Worm (Caenorhabditis elegans) whole organism, L4 larva: Measurements from ENCODE around the gene W02B12.12.

ENCODE experiments used
- T20F7.1 ChIP-seq: fragments of 200-800 bp; sonication (Bioruptor generic); optimal IDR thresholded peaks from 2 replicates; lab custom pipeline; 2018; ENCODE audit warnings: mild to moderate bottlenecking, missing genetic modification characterization, missing compliant biosample characterization
- Y75B8A.6 ChIP-seq: fragments of 200-800 bp; sonication (Bioruptor generic); IDR thresholded peaks from 2 replicates; pipeline ENCODE4 v1.3.6; 2022; ENCODE audit warnings: missing genetic modification reagents, missing genetic modification characterization, missing compliant biosample characterization
- aha-1 ChIP-seq: fragments of 150-350 bp; peaks from one replicate; lab custom pipeline; 2014; ENCODE audit warnings: missing biosample characterization, missing genetic modification characterization
- aly-2 ChIP-seq: sonication (generic microtip); optimal IDR thresholded peaks from 2 replicates; lab custom pipeline; 2018; ENCODE audit warnings: missing biosample characterization, missing genetic modification characterization
- arid-1 ChIP-seq: fragments of 200-800 bp; sonication (Bioruptor generic); conservative IDR thresholded peaks from 2 replicates; pipeline ENCODE4 v1.3.6; 2022; ENCODE audit warnings: missing genetic modification reagents, missing genetic modification characterization, missing compliant biosample characterization
- ceh-44 ChIP-seq: fragments of 200-800 bp; sonication (Bioruptor generic); IDR thresholded peaks from 2 replicates; pipeline ENCODE4 v1.3.6; 2022; ENCODE audit warnings: missing genetic modification reagents, missing genetic modification characterization, missing compliant biosample characterization
- ceh-62 ChIP-seq: sonication (generic microtip); optimal IDR thresholded peaks from 2 replicates; lab custom pipeline; 2017; ENCODE audit warnings: missing biosample characterization, missing genetic modification characterization
- cey-2 ChIP-seq: sonication (generic microtip); optimal IDR thresholded peaks from 3 replicates; lab custom pipeline; 2017; ENCODE audit warnings: missing genetic modification characterization, mild to moderate bottlenecking, missing compliant biosample characterization, antibody characterized with exemption, borderline replicate concordance; ENCODE audit not compliant: insufficient read depth
- ctbp-1 ChIP-seq: fragments of 200-800 bp; sonication (Bioruptor generic); IDR thresholded peaks from 2 replicates; pipeline ENCODE4 v1.3.6; 2022; ENCODE audit warnings: missing genetic modification reagents, missing genetic modification characterization, missing compliant biosample characterization
- daf-8 ChIP-seq: fragments of 200-800 bp; sonication (Bioruptor generic); IDR thresholded peaks from 2 replicates; pipeline ENCODE4 v1.3.6; 2022; ENCODE audit warnings: missing genetic modification characterization, missing compliant biosample characterization
- dmd-6 ChIP-seq: fragments of 200-800 bp; sonication (Bioruptor generic); IDR thresholded peaks from 2 replicates; pipeline ENCODE4 v1.3.6; 2022; ENCODE audit warnings: missing genetic modification reagents, missing genetic modification characterization, missing compliant biosample characterization
- duxl-1 ChIP-seq: sonication (generic microtip); optimal IDR thresholded peaks from 2 replicates; lab custom pipeline; 2016; ENCODE audit warnings: mild to moderate bottlenecking, missing genetic modification characterization, moderate library complexity, missing compliant biosample characterization; ENCODE audit not compliant: poor library complexity
- fos-1 ChIP-seq: fragments of 150-350 bp; optimal IDR thresholded peaks from 2 replicates; lab custom pipeline; 2014; ENCODE audit warnings: missing biosample characterization, missing genetic modification characterization
- gei-8 ChIP-seq: fragments of 200-800 bp; sonication (Bioruptor generic); optimal IDR thresholded peaks from 2 replicates; lab custom pipeline; 2018; ENCODE audit warnings: mild to moderate bottlenecking, missing genetic modification characterization, missing compliant biosample characterization
- hlh-30 ChIP-seq: sonication (generic microtip); optimal IDR thresholded peaks from 2 replicates; lab custom pipeline; 2017; ENCODE audit warnings: antibody characterized with exemption, mild to moderate bottlenecking, missing genetic modification characterization, missing compliant biosample characterization; ENCODE audit not compliant: insufficient read depth
- hmg-1.1 ChIP-seq: fragments of 200-800 bp; sonication (Bioruptor generic); IDR thresholded peaks from 2 replicates; pipeline ENCODE4 v1.3.6; 2022; ENCODE audit warnings: missing genetic modification reagents, missing genetic modification characterization, missing compliant biosample characterization
- jun-1 ChIP-seq: fragments of 150-350 bp; optimal IDR thresholded peaks from 2 replicates; lab custom pipeline; 2014; ENCODE audit warnings: missing biosample characterization, missing genetic modification reagents, missing genetic modification characterization
- lim-7 ChIP-seq: fragments of 200-800 bp; sonication (Bioruptor generic); IDR thresholded peaks from 2 replicates; pipeline ENCODE4 v1.3.6; 2022; ENCODE audit warnings: missing genetic modification characterization, missing compliant biosample characterization
- lin-15B ChIP-seq: fragments of 150-350 bp; sonication (generic microtip); optimal IDR thresholded peaks from 3 replicates; lab custom pipeline; 2014; ENCODE audit warnings: missing biosample characterization, missing genetic modification characterization
- lin-39 ChIP-seq: fragments of 150-350 bp; optimal IDR thresholded peaks from 2 replicates; lab custom pipeline; 2014; ENCODE audit warnings: missing biosample characterization, missing genetic modification reagents, missing genetic modification characterization
- lir-3 ChIP-seq: sonication (generic microtip); optimal IDR thresholded peaks from 2 replicates; lab custom pipeline; 2016; ENCODE audit warnings: mild to moderate bottlenecking, missing genetic modification characterization, missing compliant biosample characterization
- madf-5 ChIP-seq, 2 experiments: fragments of 200-800 bp; sonication (Bioruptor generic); IDR thresholded peaks; 2 replicates each; pipeline ENCODE4 v1.3.6; 2022; ENCODE audit warnings: missing compliant biosample characterization in 2 of 2, missing genetic modification characterization in 2 of 2
- mxl-2 ChIP-seq: fragments of 200-800 bp; sonication (Bioruptor generic); conservative IDR thresholded peaks from 2 replicates; pipeline ENCODE4 v1.3.6; 2022; ENCODE audit warnings: missing genetic modification reagents, missing genetic modification characterization, missing compliant biosample characterization
- nhr-11 ChIP-seq: fragments of 150-350 bp; optimal IDR thresholded peaks from 2 replicates; lab custom pipeline; 2014; ENCODE audit warnings: missing biosample characterization, missing genetic modification characterization
- nhr-237 ChIP-seq: sonication (generic microtip); optimal IDR thresholded peaks from 2 replicates; lab custom pipeline; 2017; ENCODE audit warnings: missing biosample characterization, missing genetic modification characterization
- nhr-42 ChIP-seq: fragments of 200-800 bp; sonication (Bioruptor generic); IDR thresholded peaks from 2 replicates; pipeline ENCODE4 v1.3.6; 2022; ENCODE audit warnings: missing genetic modification characterization, missing compliant biosample characterization
- nhr-6 ChIP-seq: fragments of 150-350 bp; optimal IDR thresholded peaks from 2 replicates; lab custom pipeline; 2014; ENCODE audit warnings: missing biosample characterization, missing genetic modification characterization
- nhr-76 ChIP-seq: fragments of 150-350 bp; optimal IDR thresholded peaks from 2 replicates; lab custom pipeline; 2014; ENCODE audit warnings: missing biosample characterization, missing genetic modification characterization
- nhr-77 ChIP-seq: fragments of 150-350 bp; optimal IDR thresholded peaks from 2 replicates; lab custom pipeline; 2014; ENCODE audit warnings: missing biosample characterization, missing genetic modification characterization
- pqm-1 ChIP-seq: sonication (generic microtip); optimal IDR thresholded peaks from 2 replicates; lab custom pipeline; 2017; ENCODE audit warnings: missing biosample characterization, missing genetic modification characterization
- sdz-12 ChIP-seq: fragments of 200-800 bp; sonication (Bioruptor generic); optimal IDR thresholded peaks from 2 replicates; lab custom pipeline; 2018; ENCODE audit warnings: mild to moderate bottlenecking, missing genetic modification characterization, missing compliant biosample characterization
- tag-97 ChIP-seq: fragments of 200-800 bp; sonication (Bioruptor generic); IDR thresholded peaks from 2 replicates; pipeline ENCODE4 v1.3.6; 2022; ENCODE audit warnings: missing genetic modification characterization, missing compliant biosample characterization
- tra-1 ChIP-seq: fragments of 200-800 bp; sonication (Bioruptor generic); IDR thresholded peaks from 2 replicates; pipeline ENCODE4 v1.3.6; 2022; ENCODE audit warnings: missing genetic modification reagents, missing genetic modification characterization, missing compliant biosample characterization
- unc-62 ChIP-seq, 3 experiments: fragments of 150-350 bp in 1 of 3; sonication (generic microtip); optimal IDR thresholded peaks in 2 of 3; peaks in 1 of 3; 1 replicate in 1 of 3; 2 replicates in 2 of 3; lab custom pipeline; 2014 to 2017; ENCODE audit warnings: missing biosample characterization in 3 of 3, missing genetic modification characterization in 3 of 3, missing genetic modification reagents in 3 of 3, missing genotype in 1 of 3
- zip-2 ChIP-seq: fragments of 150-350 bp; optimal IDR thresholded peaks from 2 replicates; lab custom pipeline; 2014; ENCODE audit warnings: missing biosample characterization, missing genetic modification characterization

The W02B12.12 gene

DNA sequence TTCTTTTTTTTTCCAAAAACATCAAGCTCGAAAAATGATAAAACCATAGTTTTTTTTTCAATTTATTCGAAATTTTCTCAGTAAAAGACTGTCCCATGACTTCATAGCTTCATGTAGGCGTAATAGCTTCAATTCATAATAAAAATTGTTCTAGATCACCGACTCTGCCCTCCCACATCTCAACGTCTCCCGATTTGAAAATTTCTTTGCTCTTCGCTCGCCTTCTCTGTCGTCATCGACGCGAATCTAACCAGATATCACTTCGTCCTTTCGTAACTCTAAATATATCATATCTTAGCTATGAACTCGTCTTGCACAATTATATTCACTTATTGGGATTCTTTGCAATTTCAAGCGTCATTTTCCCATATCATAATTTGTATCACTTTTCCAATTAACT, 35.8 kb upstream of the W02B12.12 start, which contains the start of gene srh-44:
Gene srh-44, plus strand, starts transcription at position 301 of the 400 bp plus-strand sequence.
- TF ChIP-seq ctbp-1 (no peak), nhr-237 (tag; lab: Kevin White, UChicago) (no peak)

ce11 chrII:11512921-11513320, 33.9 kb upstream of the W02B12.12 start:
- no peak for TF ChIP-seq ceh-62 (tag; lab: Kevin White, UChicago)
- no peak for TF ChIP-seq nhr-42 (GFP tag; lab: Robert Waterston, UW)
- TF ChIP-seq fos-1 (tag; lab: Kevin White, UChicago) = no peak
- TF ChIP-seq tag-97 (GFP tag; lab: Robert Waterston, UW) = no peak
- TF ChIP-seq pqm-1 (tag; lab: Kevin White, UChicago) = no peak
- peak; percentile 59 for TF ChIP-seq aha-1 (tag; lab: Kevin White, UChicago)
- no peak for TF ChIP-seq T20F7.1
- no peak for TF ChIP-seq arid-1
- TF ChIP-seq unc-62 (GFP tag; optimal IDR thresholded peaks at IDR 0.05 in 1 of 2; lab: Kevin White, UChicago) = peak in 1 of 2 experiments; percentile 74
- no peak for TF ChIP-seq unc-62 (tag; optimal IDR thresholded peaks at IDR 0.05; lab: Kevin White, UChicago)
- TF ChIP-seq nhr-11 (tag; lab: Kevin White, UChicago) = no peak
- no peak for TF ChIP-seq cey-2 (tag; lab: Kevin White, UChicago)

DNA sequence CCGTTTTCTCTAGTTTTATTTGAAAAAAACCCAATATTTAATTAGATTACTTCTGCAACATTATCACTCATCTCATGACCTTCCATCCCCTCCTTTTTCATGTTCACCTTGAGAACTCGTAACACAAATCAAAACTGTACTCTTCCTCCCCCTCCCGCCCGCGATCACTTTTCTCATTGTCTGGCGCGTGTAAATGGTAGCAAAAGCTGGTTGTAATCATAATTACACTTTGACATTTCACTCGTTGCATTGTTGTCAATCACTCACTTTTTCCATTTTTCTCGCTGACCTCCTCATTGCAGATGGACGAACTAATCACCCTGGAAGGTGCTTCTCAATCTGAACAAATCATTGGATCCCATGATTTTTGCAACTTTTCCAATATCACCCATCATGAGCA, 31.4 kb upstream of the W02B12.12 start, which contains the start of gene npr-41:
Gene npr-41, plus strand, starts transcription at position 301 of the 400 bp plus-strand sequence.
- TF ChIP-seq lim-7 (GFP tag; lab: Robert Waterston, UW) (no peak), gei-8 (GFP tag; lab: Kevin White, UChicago) (no peak), aly-2 (tag; lab: Kevin White, UChicago) (no peak), nhr-77 (tag; lab: Kevin White, UChicago) (no peak), mxl-2 (no peak), fos-1 (tag; lab: Kevin White, UChicago) (no peak), lin-39 (no peak)
- TF ChIP-seq, all 104 proteins: peak for 0

- TF ChIP-seq T20F7.1 = no peak
- TF ChIP-seq jun-1 (tag; lab: Kevin White, UChicago) = no peak
- no peak for TF ChIP-seq lim-7 (GFP tag; lab: Robert Waterston, UW)
- TF ChIP-seq lin-15B = no peak
- no peak for TF ChIP-seq zip-2 (tag; lab: Kevin White, UChicago)
- no peak for TF ChIP-seq ceh-44 (GFP tag; lab: Robert Waterston, UW)
- TF ChIP-seq dmd-6 (GFP tag; lab: Robert Waterston, UW) = no peak
- TF ChIP-seq daf-8 (GFP tag; lab: Robert Waterston, UW) = no peak
- TF ChIP-seq hlh-30 (tag; lab: Kevin White, UChicago) = no peak
- TF ChIP-seq nhr-6 (tag; lab: Kevin White, UChicago) = no peak
- no peak for TF ChIP-seq Y75B8A.6
- no peak for TF ChIP-seq pqm-1 (tag; lab: Kevin White, UChicago)
- no peak for TF ChIP-seq tra-1 (GFP tag; lab: Robert Waterston, UW)
- TF ChIP-seq duxl-1 (tag; lab: Kevin White, UChicago) = no peak
- no peak for TF ChIP-seq fos-1 (tag; lab: Kevin White, UChicago)
- TF ChIP-seq hmg-1.1 (GFP tag; lab: Robert Waterston, UW) = no peak
- TF ChIP-seq lir-3 (tag; lab: Kevin White, UChicago) = no peak
- TF ChIP-seq sdz-12 (GFP tag; lab: Kevin White, UChicago) = no peak
- TF ChIP-seq nhr-76 (tag; lab: Kevin White, UChicago) = no peak
- TF ChIP-seq madf-5 (GFP tag; IDR thresholded peaks at IDR 0.05; lab: Robert Waterston, UW) = no peak
These were observed 24.8 kb upstream of the W02B12.12 start for ce11 chrII:11503761-11504160.
